Fruit fly (Drosophila melanogaster): ENCODE measurements around the gene CG3610.

CG3610 gene

dm6 chr3R:14819711-14820153, 25.1 kb upstream of the CG3610 start (continued):
- TF ChIP-seq Side (GFP tag; optimal IDR thresholded peaks at IDR 0.05) (no peak), caup (GFP tag; optimal IDR thresholded peaks at IDR 0.05; ENCODE audit: severe bottlenecking) (peak; percentile 25), Hr51 (GFP tag; optimal IDR thresholded peaks at IDR 0.05) (peak in 1 of 2 experiments; percentile 5), Taf1 (GFP tag; IDR thresholded peaks at IDR 0.05) (0 out of 2 replicates have a peak, but pooled peaks have one; percentile 6), CG15479 (GFP tag; optimal IDR thresholded peaks at IDR 0.05) (peak; percentile 94), Gsc (GFP tag; IDR thresholded peaks at IDR 0.05) (no peak), CG2678 (tag; optimal IDR thresholded peaks at IDR 0.05) (peak; percentile 17), CG2712 (tag; optimal IDR thresholded peaks at IDR 0.05) (peak; percentile 9), CG18764 (GFP tag; optimal IDR thresholded peaks at IDR 0.05) (no peak), Mes4 (GFP tag; optimal IDR thresholded peaks at IDR 0.05) (no peak), CG13894 (tag; optimal IDR thresholded peaks at IDR 0.05) (peak; percentile 6), amos (GFP tag; IDR thresholded peaks at IDR 0.05; ENCODE audit: partially characterized antibody) (no peak), CG7987 (GFP tag; optimal IDR thresholded peaks at IDR 0.05) (no peak), crol (GFP tag; IDR thresholded peaks at IDR 0.05) (no peak), lmd (GFP tag; IDR thresholded peaks at IDR 0.05) (no peak), zen (tag; optimal IDR thresholded peaks at IDR 0.05) (no peak), gsb-n (tag; optimal IDR thresholded peaks at IDR 0.05) (no peak), Ptx1 (GFP tag; IDR thresholded peaks at IDR 0.05) (no peak), Tbp (GFP tag; optimal IDR thresholded peaks at IDR 0.05) (no peak), tup (GFP tag; optimal IDR thresholded peaks at IDR 0.05) (no peak), chm (GFP tag; IDR thresholded peaks at IDR 0.05) (peak; percentile 36; the same call in 1 of the 2 replicates), CG3838 (GFP tag; optimal IDR thresholded peaks at IDR 0.05) (peak; percentile 74), CG11696 (GFP tag; IDR thresholded peaks at IDR 0.05) (no peak), Hmr (GFP tag; optimal IDR thresholded peaks at IDR 0.05) (peak; percentile 1), fd3F (GFP tag; optimal IDR thresholded peaks at IDR 0.05) (no peak), CG3281 (GFP tag; optimal IDR thresholded peaks at IDR 0.05) (peak; percentile 34), CG10267 (tag; optimal IDR thresholded peaks at IDR 0.05) (no peak), mam (GFP tag; optimal IDR thresholded peaks at IDR 0.05) (no peak), lab (GFP tag; optimal IDR thresholded peaks at IDR 0.05) (peak; percentile 62), Scr (GFP tag; IDR thresholded peaks at IDR 0.05; ENCODE audit: partially characterized antibody) (0 out of 2 replicates have a peak, but pooled peaks have one; percentile 7), sna (GFP tag; IDR thresholded peaks at IDR 0.05; ENCODE audit: partially characterized antibody) (no peak), Gug (GFP tag; IDR thresholded peaks at IDR 0.05) (0 out of 4 replicates have a peak, but pooled peaks have one; percentile 9), CG3163 (GFP tag; optimal IDR thresholded peaks at IDR 0.05) (peak; percentile 0), CG10543 (GFP tag; optimal IDR thresholded peaks at IDR 0.05) (peak; percentile 56), hb (GFP tag; IDR thresholded peaks at IDR 0.05; ENCODE audit: partially characterized antibody) (no peak), Jarid2 (GFP tag; optimal IDR thresholded peaks at IDR 0.05) (peak; percentile 90), slbo (GFP tag; IDR thresholded peaks at IDR 0.05) (peak; percentile 61), CG13287 (GFP tag; IDR thresholded peaks at IDR 0.05; ENCODE audit: partially characterized antibody) (peak; percentile 61), crp (GFP tag; optimal IDR thresholded peaks at IDR 0.05) (no peak), Six4 (GFP tag; optimal IDR thresholded peaks at IDR 0.05) (no peak), pita (GFP tag; optimal IDR thresholded peaks at IDR 0.05) (no peak), odd (GFP tag; optimal IDR thresholded peaks at IDR 0.05) (peak; percentile 0), CG18476 (GFP tag; optimal IDR thresholded peaks at IDR 0.05) (no peak), CG12659 (GFP tag; optimal IDR thresholded peaks at IDR 0.05) (peak; percentile 6), CG17568 (GFP tag; optimal IDR thresholded peaks at IDR 0.05) (no peak), CG10209 (GFP tag; optimal IDR thresholded peaks at IDR 0.05) (no peak), Rfx (GFP tag; IDR thresholded peaks at IDR 0.05) (peak; percentile 39; the same call in 1 of the 2 replicates), MTF-1 (GFP tag; optimal IDR thresholded peaks at IDR 0.05; ENCODE audit: borderline replicate concordance) (peak; percentile 4), chinmo (GFP tag; IDR thresholded peaks at IDR 0.05; ENCODE audit: partially characterized antibody) (peak; percentile 91)
